Worm (Caenorhabditis elegans) whole organism, early embryonic: ENCODE data around the gene acsd-1.

Experiments used
- B0310.2 ChIP-seq: sonication (generic microtip); optimal IDR thresholded peaks from 2 replicates; lab custom pipeline; 2016; ENCODE audit warnings: mild to moderate bottlenecking, missing genetic modification characterization, missing compliant biosample characterization
- F13C5.2 ChIP-seq: sonication (generic microtip); optimal IDR thresholded peaks from 2 replicates; lab custom pipeline; 2017; ENCODE audit warnings: mild to moderate bottlenecking, missing genetic modification characterization, inconsistent platforms, missing compliant biosample characterization
- aly-1 ChIP-seq: sonication (generic microtip); optimal IDR thresholded peaks from 2 replicates; lab custom pipeline; 2016; ENCODE audit warnings: missing genetic modification characterization, missing compliant biosample characterization
- ama-1 ChIP-seq: fragments of 150-350 bp; optimal IDR thresholded peaks from 2 replicates; lab custom pipeline; 2014
- ceh-13 ChIP-seq: fragments of 200-800 bp; sonication (Bioruptor generic); optimal IDR thresholded peaks from 2 replicates; lab custom pipeline; 2018; ENCODE audit warnings: mild to moderate bottlenecking, missing genetic modification characterization, missing compliant biosample characterization
- ceh-36 ChIP-seq: sonication (generic microtip); optimal IDR thresholded peaks from 2 replicates; lab custom pipeline; 2016; ENCODE audit warnings: missing genetic modification characterization, inconsistent platforms, missing compliant biosample characterization
- ets-7 ChIP-seq: sonication (generic microtip); optimal IDR thresholded peaks from 2 replicates; lab custom pipeline; 2016; ENCODE audit warnings: missing genotype, missing genetic modification characterization, missing compliant biosample characterization
- flt-1 ChIP-seq: fragments of 200-800 bp; sonication (Bioruptor generic); IDR thresholded peaks from 2 replicates; pipeline ENCODE4 v1.3.6; 2022; ENCODE audit warnings: missing genetic modification characterization, missing compliant biosample characterization
- hmbx-1 ChIP-seq: sonication (generic microtip); optimal IDR thresholded peaks from 2 replicates; lab custom pipeline; 2016; ENCODE audit warnings: mild to moderate bottlenecking, missing genetic modification characterization, missing compliant biosample characterization
- hmg-4 ChIP-seq: fragments of 200-800 bp; sonication (Bioruptor generic); optimal IDR thresholded peaks from 2 replicates; lab custom pipeline; 2018; ENCODE audit warnings: mild to moderate bottlenecking, missing genetic modification characterization, missing compliant biosample characterization
- hnd-1 ChIP-seq: sonication (generic microtip); optimal IDR thresholded peaks from 2 replicates; lab custom pipeline; 2016; ENCODE audit warnings: missing genetic modification characterization, missing compliant biosample characterization
- pes-1 ChIP-seq: fragments of 200-800 bp; sonication (Bioruptor generic); IDR thresholded peaks from 2 replicates; pipeline ENCODE4 v1.3.6; 2022; ENCODE audit warnings: missing genetic modification reagents, missing genetic modification characterization, missing compliant biosample characterization
- scrt-1 ChIP-seq: fragments of 200-800 bp; sonication (Bioruptor generic); IDR thresholded peaks from 2 replicates; pipeline ENCODE4 v1.3.6; 2022; ENCODE audit warnings: missing genetic modification characterization, missing compliant biosample characterization
- sea-1 ChIP-seq: fragments of 200-800 bp; sonication (Bioruptor generic); conservative IDR thresholded peaks from 2 replicates; pipeline ENCODE4 v1.3.6; 2022; ENCODE audit warnings: missing genetic modification characterization, missing compliant biosample characterization
- tbx-11 ChIP-seq: fragments of 200-800 bp; sonication (Bioruptor generic); IDR thresholded peaks from 2 replicates; pipeline ENCODE4 v1.3.6; 2022; ENCODE audit warnings: missing genetic modification characterization, missing compliant biosample characterization
- tbx-37 ChIP-seq: fragments of 200-800 bp; sonication (Bioruptor generic); conservative IDR thresholded peaks from 2 replicates; pipeline ENCODE4 v1.3.6; 2022; ENCODE audit warnings: missing genetic modification reagents, missing genetic modification characterization, missing compliant biosample characterization
- tra-4 ChIP-seq: sonication (generic microtip); optimal IDR thresholded peaks from 2 replicates; lab custom pipeline; 2017; ENCODE audit warnings: missing genetic modification characterization, missing compliant biosample characterization

The acsd-1 gene

ce11 chrIII:1102908-1103307 lies 13.4 kb upstream of the acsd-1 start, which contains the start of gene exc-6:
exc-6 (plus strand) TSS chrIII:1103208.
- no peak for TF ChIP-seq scrt-1 (GFP tag; lab: Robert Waterston, UW)

ce11 chrIII:1122239-1122638 lies 6.0 kb downstream of the acsd-1 start:
- TF ChIP-seq hnd-1 (tag; lab: Kevin White, UChicago) (peak; percentile 28), flt-1 (GFP tag; lab: Robert Waterston, UW) (peak; percentile 69), ama-1 (lab: Kevin White, UChicago) (no peak), ceh-13 (GFP tag; lab: Kevin White, UChicago) (peak; percentile 25), tra-4 (tag; lab: Kevin White, UChicago) (no peak), hmg-4 (GFP tag; lab: Kevin White, UChicago) (peak; percentile 84), ceh-36 (peak; percentile 67), hmbx-1 (tag; lab: Kevin White, UChicago) (peak; percentile 18), scrt-1 (GFP tag; lab: Robert Waterston, UW) (peak; percentile 83), tbx-37 (GFP tag; lab: Robert Waterston, UW) (peak; percentile 57), ets-7 (tag; lab: Kevin White, UChicago) (peak; percentile 44), pes-1 (GFP tag; lab: Robert Waterston, UW) (peak; percentile 80), B0310.2 (tag; lab: Kevin White, UChicago) (peak; percentile 51), tbx-11 (GFP tag; lab: Robert Waterston, UW) (peak; percentile 79), sea-1 (0 out of 2 replicates have a peak, but pooled peaks have one; percentile 60), F13C5.2 (tag; lab: Kevin White, UChicago) (peak; percentile 64), aly-1 (tag; lab: Kevin White, UChicago) (peak; percentile 28)

ce11 chrIII:1125494-1125893 lies 9.2 kb downstream of the acsd-1 start:
- TF ChIP-seq B0310.2 (tag; lab: Kevin White, UChicago), result no peak
- TF ChIP-seq pes-1 (GFP tag; lab: Robert Waterston, UW), result no peak
- TF ChIP-seq flt-1 (GFP tag; lab: Robert Waterston, UW), result no peak
- no peak for TF ChIP-seq tbx-11 (GFP tag; lab: Robert Waterston, UW)
- TF ChIP-seq tra-4 (tag; lab: Kevin White, UChicago), result no peak
- TF ChIP-seq ceh-13 (GFP tag; lab: Kevin White, UChicago), result no peak
- no peak for TF ChIP-seq ama-1 (lab: Kevin White, UChicago)
- TF ChIP-seq hnd-1 (tag; lab: Kevin White, UChicago), result no peak
- TF ChIP-seq aly-1 (tag; lab: Kevin White, UChicago), result no peak
- TF ChIP-seq ets-7 (tag; lab: Kevin White, UChicago), result no peak
- TF ChIP-seq hmg-4 (GFP tag; lab: Kevin White, UChicago), result no peak
- no peak for TF ChIP-seq ceh-36
- TF ChIP-seq tbx-37 (GFP tag; lab: Robert Waterston, UW), result no peak
- no peak for TF ChIP-seq F13C5.2 (tag; lab: Kevin White, UChicago)
- TF ChIP-seq hmbx-1 (tag; lab: Kevin White, UChicago), result no peak

ce11 chrIII:1131532-1131931 lies 15.3 kb downstream of the acsd-1 start:
- TF ChIP-seq hmg-4 (GFP tag; lab: Kevin White, UChicago) (no peak), ama-1 (lab: Kevin White, UChicago) (no peak), ceh-36 (no peak), F13C5.2 (tag; lab: Kevin White, UChicago) (no peak), pes-1 (GFP tag; lab: Robert Waterston, UW) (no peak), flt-1 (GFP tag; lab: Robert Waterston, UW) (no peak), tbx-11 (GFP tag; lab: Robert Waterston, UW) (no peak), aly-1 (tag; lab: Kevin White, UChicago) (no peak)

ce11 chrIII:1135925-1136324 lies 19.7 kb downstream of the acsd-1 start, which contains the start of gene lgc-46:
lgc-46 (minus strand) TSS chrIII:1136025.
- TF ChIP-seq scrt-1 (GFP tag; lab: Robert Waterston, UW), result no peak
- TF ChIP-seq F13C5.2 (tag; lab: Kevin White, UChicago), result no peak
- TF ChIP-seq ets-7 (tag; lab: Kevin White, UChicago), result no peak
- no peak for TF ChIP-seq pes-1 (GFP tag; lab: Robert Waterston, UW)
- TF ChIP-seq ama-1 (lab: Kevin White, UChicago), result no peak
- no peak for TF ChIP-seq hmg-4 (GFP tag; lab: Kevin White, UChicago)
- TF ChIP-seq hmbx-1 (tag; lab: Kevin White, UChicago), result no peak

ce11 chrIII:1136827-1137378 lies 20.6 kb downstream of the acsd-1 start:
- TF ChIP-seq hmg-4 (GFP tag; lab: Kevin White, UChicago) (peak; percentile 5), hnd-1 (tag; lab: Kevin White, UChicago) (no peak)

ce11 chrIII:1142798-1143197 lies 26.5 kb downstream of the acsd-1 start, which contains the start of gene smr-1:
smr-1 (plus strand) TSS chrIII:1143172.
- TF ChIP-seq ets-7 (tag; lab: Kevin White, UChicago) (no peak), aly-1 (tag; lab: Kevin White, UChicago) (no peak), ceh-13 (GFP tag; lab: Kevin White, UChicago) (no peak), F13C5.2 (tag; lab: Kevin White, UChicago) (peak; percentile 54), tbx-37 (GFP tag; lab: Robert Waterston, UW) (no peak; the same call in 1 of the 2 replicates), hmg-4 (GFP tag; lab: Kevin White, UChicago) (no peak), ceh-36 (no peak), scrt-1 (GFP tag; lab: Robert Waterston, UW) (no peak), hmbx-1 (tag; lab: Kevin White, UChicago) (no peak), tbx-11 (GFP tag; lab: Robert Waterston, UW) (0 out of 2 replicates have a peak, but pooled peaks have one; percentile 7), ama-1 (lab: Kevin White, UChicago) (no peak), hnd-1 (tag; lab: Kevin White, UChicago) (peak; percentile 38), flt-1 (GFP tag; lab: Robert Waterston, UW) (0 out of 2 replicates have a peak, but pooled peaks have one; percentile 31), B0310.2 (tag; lab: Kevin White, UChicago) (no peak), pes-1 (GFP tag; lab: Robert Waterston, UW) (peak; percentile 63; the same call in 1 of the 2 replicates), tra-4 (tag; lab: Kevin White, UChicago) (no peak), sea-1 (no peak)
